Worm (Caenorhabditis elegans): ENCODE data around the gene pfk-1.2.

- TF ChIP-seq nhr-237 (tag; optimal IDR thresholded peaks at IDR 0.05) = no peak
- TF ChIP-seq nhr-23 (tag; optimal IDR thresholded peaks at IDR 0.05) = peak; percentile 18
- peak; percentile 54 for TF ChIP-seq pha-4 (tag; optimal IDR thresholded peaks at IDR 0.05)
- TF ChIP-seq sea-2 (GFP tag; optimal IDR thresholded peaks at IDR 0.05) = no peak
- no peak for TF ChIP-seq nhr-76 (tag; optimal IDR thresholded peaks at IDR 0.05)
Observed at ce11 chrV:9549459-9549858, 17.9 kb downstream of the pfk-1.2 start, which contains the start of gene nstp-10.
